Worm (Caenorhabditis elegans) whole organism, L4/young adult: Measurements from ENCODE around the gene otub-3.

Experiments used
- W03F9.2 ChIP-seq: fragments of 150-350 bp; optimal IDR thresholded peaks from 2 replicates; lab custom pipeline; 2014; ENCODE audit warnings: missing biosample characterization, missing genetic modification characterization
- dao-5 ChIP-seq: sonication (generic microtip); optimal IDR thresholded peaks from 2 replicates; lab custom pipeline; 2016; ENCODE audit warnings: missing genotype, missing genetic modification characterization, moderate library complexity, missing compliant biosample characterization
- him-1 ChIP-seq: sonication (generic microtip); optimal IDR thresholded peaks from 2 replicates; lab custom pipeline; 2016; ENCODE audit warnings: missing genotype, missing genetic modification reagents, missing genetic modification characterization, missing compliant biosample characterization

ce11 chrIV:8723720-8724119 lies 4.3 kb upstream of the otub-3 start, which contains the start of gene F21D5.9:
- TF ChIP-seq dao-5 (no peak), W03F9.2 (no peak), him-1 (no peak)
